Worm (Caenorhabditis elegans) whole organism, dauer: Measurements from ENCODE around the gene glb-10.

Experiments used
- unc-62 ChIP-seq: sonication (generic microtip); optimal IDR thresholded peaks from 2 replicates; lab custom pipeline; 2017; ENCODE audit warnings: missing biosample characterization, missing genetic modification reagents, missing genetic modification characterization

The glb-10 gene

DNA sequence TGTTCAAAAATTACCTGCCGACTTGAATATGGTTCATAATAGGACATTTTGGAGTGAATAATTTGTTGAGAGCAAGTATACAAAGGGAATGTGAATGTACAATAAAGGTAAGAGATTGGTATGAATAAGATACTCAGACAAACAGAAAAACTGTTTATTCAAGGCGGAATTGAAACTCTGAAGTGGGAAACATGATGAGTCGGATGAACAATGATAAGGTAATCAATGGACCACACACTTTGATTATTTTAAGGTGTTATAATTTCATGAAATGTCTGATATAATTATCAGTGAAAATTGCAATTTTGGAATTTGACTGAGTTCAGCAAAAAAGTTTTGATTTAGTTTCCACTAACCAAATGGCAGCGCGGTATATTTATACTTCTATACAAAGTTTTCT lies 30.4 kb upstream of the glb-10 start:
- no peak for TF ChIP-seq unc-62 (GFP tag; lab: Kevin White, UChicago)

DNA sequence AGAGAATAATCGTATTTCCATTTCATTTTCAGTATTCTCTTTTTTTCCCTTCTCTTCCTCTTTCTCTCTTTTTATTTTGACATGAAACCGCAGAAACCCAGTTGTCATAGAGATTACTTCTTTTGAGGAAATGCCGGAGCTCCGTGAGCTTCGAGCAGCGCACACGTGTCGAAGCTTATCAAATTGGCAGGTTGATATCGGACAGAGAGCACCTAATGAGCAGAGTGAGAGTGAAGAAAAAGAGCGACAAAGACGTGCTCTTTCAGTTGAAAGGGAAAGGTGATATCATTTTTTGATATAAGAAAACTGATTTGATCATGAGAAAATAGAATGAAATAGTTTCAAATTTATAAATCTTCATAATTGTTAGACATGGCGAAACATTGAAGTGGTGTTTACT lies 26.3 kb upstream of the glb-10 start, which contains the start of gene C32D5.14:
Gene C32D5.14 (plus strand): TSS at position 131 of the 400 bp plus-strand sequence.
- TF ChIP-seq unc-62 (GFP tag; lab: Kevin White, UChicago): no peak

DNA sequence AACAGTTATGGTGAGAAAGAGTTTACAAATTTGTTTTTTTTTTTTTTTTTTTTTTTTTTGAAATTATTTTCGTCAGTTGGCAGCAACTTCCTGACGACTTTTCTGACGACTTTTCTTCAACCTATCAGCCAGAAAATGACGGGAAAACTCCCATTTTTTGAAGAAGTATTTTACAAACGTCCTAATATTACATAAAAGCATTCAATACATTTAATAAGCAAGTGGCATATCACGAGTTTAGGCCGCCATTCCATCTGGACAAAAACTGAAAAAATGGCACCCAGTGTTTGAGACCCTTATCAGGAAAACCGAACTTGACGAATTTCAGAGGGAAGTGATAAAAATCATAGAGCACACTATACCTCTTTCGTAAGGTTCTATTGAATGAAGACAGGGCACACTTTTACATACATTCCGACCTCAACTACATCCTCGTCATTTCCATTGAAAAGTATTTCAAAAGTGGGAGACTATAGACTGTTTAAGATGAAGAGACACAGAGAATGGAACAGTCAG lies 25.7 kb upstream of the glb-10 start:
- TF ChIP-seq unc-62 (GFP tag; lab: Kevin White, UChicago): no peak

- no peak for TF ChIP-seq unc-62 (GFP tag; lab: Kevin White, UChicago)
Measured at ce11 chrII:6333887-6334286, 24.8 kb upstream of the glb-10 start, which contains the start of gene ttc-39B. Gene ttc-39B (minus strand): TSS chrII:6333987.

DNA sequence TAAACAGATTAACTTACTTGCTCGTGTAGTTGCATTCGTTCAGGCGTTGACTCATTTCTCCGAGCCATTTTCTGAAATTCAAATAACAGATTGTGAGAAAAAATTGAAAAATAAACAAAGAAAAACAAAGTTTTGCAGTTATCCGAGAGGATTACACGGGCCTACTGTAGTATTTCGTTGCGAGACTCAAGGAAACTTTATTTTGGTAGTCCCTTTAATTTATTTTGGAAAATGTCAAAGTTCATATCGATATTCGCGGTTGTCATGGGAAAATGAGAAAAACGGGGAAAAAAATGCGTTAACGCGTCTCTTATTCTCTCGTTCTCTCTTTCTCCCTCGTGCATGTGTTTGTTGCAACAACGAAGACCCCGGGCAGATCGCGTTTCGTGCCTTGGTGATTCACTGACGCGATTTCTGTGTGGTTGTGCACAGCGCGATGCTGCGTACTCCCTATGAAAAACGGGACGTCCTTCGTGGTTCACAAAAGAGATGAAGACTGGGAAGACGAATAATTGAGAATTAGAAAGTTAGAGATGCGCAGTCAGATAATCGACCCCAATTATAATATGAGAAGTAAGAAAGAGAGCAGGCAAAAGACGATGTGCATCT lies 22.2 kb upstream of the glb-10 start, which contains the start of gene set-4:
Gene set-4 (minus strand): TSS at position 120 of the 609 bp plus-strand sequence.
- no peak for TF ChIP-seq unc-62 (GFP tag; lab: Kevin White, UChicago)

ce11 chrII:6328672-6329071 lies 19.6 kb upstream of the glb-10 start:
- TF ChIP-seq unc-62 (GFP tag; lab: Kevin White, UChicago): no peak

ce11 chrII:6327317-6327716 lies 18.2 kb upstream of the glb-10 start:
- no peak for TF ChIP-seq unc-62 (GFP tag; lab: Kevin White, UChicago)

DNA sequence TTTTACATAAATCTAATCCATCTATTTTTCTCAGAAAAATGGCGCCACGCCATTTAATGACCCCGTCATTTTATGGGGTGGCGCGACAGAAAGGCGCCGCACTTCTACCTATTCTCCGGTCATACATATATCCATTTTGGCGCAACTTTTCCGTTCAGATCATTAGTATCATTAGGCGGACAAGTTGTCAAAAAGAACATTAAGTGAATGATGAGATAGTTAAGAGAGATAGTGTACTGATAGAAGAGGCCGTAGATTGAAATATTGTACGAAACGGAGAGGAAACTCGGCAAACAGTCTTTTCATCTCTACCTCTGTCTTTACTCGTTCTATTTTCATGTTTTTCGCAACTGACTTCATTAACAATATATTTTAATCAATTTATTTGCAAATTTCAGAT lies 15.0 kb upstream of the glb-10 start, which contains the start of gene sma-6:
Gene sma-6 (plus strand): TSS at position 399 of the 400 bp plus-strand sequence.
- TF ChIP-seq unc-62 (GFP tag; lab: Kevin White, UChicago): no peak

ce11 chrII:6322979-6323378 lies 13.9 kb upstream of the glb-10 start, which contains the start of gene C32D5.4:
Gene C32D5.4 (minus strand): TSS chrII:6323079.
- TF ChIP-seq unc-62 (GFP tag; lab: Kevin White, UChicago): no peak

DNA sequence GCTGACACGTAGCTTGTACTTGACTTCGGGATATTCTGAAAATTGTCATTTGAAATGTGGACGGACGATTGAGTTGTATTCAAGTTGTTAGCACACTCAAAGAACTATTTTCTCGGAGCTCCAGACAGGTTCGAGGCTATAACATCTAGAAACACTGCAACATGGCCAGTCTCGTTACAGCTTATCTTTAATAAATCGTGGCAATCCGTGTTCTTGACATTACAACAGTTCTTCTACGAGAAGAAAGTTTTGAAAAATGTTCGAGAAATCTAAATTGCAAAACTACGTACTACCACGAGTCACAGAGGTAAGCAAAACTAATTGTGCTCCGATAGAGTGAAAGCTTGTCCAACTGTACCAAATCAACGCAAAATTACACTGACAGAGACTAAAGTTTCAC lies 13.0 kb upstream of the glb-10 start:
- no peak for TF ChIP-seq unc-62 (GFP tag; lab: Kevin White, UChicago)

ce11 chrII:6320655-6321388 lies 11.7 kb upstream of the glb-10 start, which contains the start of gene efr-3:
Gene efr-3 (minus strand): TSS chrII:6321159.
- TF ChIP-seq unc-62 (GFP tag; lab: Kevin White, UChicago): no peak

DNA sequence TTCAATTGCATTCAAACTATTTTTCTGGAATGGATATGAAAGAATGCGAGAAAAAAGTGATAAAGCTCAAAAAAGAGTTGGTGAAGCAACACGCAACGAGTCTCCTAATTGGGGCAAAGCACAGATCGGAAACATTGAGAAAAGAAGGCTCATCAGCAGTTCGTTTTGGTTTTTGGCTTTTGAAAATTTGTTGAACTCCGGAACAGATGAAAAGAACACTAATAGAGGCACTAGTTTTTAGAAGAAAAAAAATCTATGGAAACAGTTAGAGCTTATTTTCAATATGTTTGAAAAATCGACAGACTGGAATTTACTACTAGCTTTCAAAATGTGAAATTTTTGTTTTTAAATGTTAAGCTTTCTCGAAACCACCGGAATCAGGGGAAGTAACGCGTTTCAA lies 2.8 kb upstream of the glb-10 start:
- TF ChIP-seq unc-62 (GFP tag; lab: Kevin White, UChicago): no peak

ce11 chrII:6311459-6311858 lies 2.4 kb upstream of the glb-10 start:
- no peak for TF ChIP-seq unc-62 (GFP tag; lab: Kevin White, UChicago)

- no peak for TF ChIP-seq unc-62 (GFP tag; lab: Kevin White, UChicago)
Measured at ce11 chrII:6306125-6306524, 3.0 kb downstream of the glb-10 start, which contains the start of gene C29F5.8. Gene C29F5.8 (plus strand): TSS chrII:6306425.

- TF ChIP-seq unc-62 (GFP tag; lab: Kevin White, UChicago): no peak
Measured at ce11 chrII:6303209-6303740, 5.8 kb downstream of the glb-10 start, which contains the start of gene C29F5.1. Gene C29F5.1 (plus strand): TSS chrII:6303525.

DNA sequence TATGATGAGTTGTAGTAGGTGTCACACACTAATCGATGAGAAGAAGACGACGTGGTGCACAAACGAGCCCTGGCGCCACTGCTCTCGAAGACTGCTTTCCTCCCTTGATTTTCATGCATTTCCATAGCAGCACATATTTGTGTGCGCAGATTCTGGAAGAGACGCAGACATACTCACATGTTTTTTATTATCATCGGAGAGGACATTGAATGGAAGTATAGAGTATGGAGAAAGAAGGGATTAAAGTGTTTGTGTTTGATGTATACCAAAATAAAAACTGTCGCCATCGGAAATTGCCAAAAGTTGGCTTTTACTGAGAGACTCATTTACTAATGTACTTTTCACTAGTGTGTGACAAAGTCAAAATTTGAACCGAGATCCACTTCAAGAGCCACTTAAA lies 14.8 kb downstream of the glb-10 start, which contains the start of gene mps-1:
Gene mps-1 (minus strand): TSS at position 101 of the 400 bp plus-strand sequence.
- TF ChIP-seq unc-62 (GFP tag; lab: Kevin White, UChicago): no peak
